Worm (Caenorhabditis elegans): ENCODE results near the gene ZC504.1.

The ZC504.1 gene

DNA sequence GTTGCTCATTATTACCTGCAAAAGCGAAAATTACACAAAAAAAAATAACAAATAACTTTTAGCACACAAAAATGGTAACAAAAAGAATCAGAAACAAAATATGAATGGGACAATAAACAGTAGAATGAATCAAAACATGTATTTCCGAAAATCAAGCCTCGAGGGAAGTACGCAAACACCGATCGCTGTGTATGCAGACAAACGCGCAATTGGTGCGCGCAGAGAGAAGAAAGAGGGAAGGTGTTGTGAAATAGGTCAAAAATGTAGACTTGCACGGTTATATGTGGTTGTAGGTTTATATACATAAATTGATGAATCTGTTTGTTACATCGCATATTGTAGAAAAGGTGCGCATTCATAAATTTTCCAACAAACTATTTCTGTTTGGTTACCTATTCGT, 12.8 kb downstream of the ZC504.1 start, which contains the start of gene cdk-11.2 (continued):
- TF ChIP-seq sdz-12 (GFP tag; optimal IDR thresholded peaks at IDR 0.05) = no peak
- TF ChIP-seq mxl-3 (GFP tag; optimal IDR thresholded peaks at IDR 0.05) = peak; percentile 54
- TF ChIP-seq vab-7 (GFP tag; IDR thresholded peaks at IDR 0.05) = no peak
- TF ChIP-seq Y48G9A.11 (GFP tag; IDR thresholded peaks at IDR 0.05) = no peak
- no peak for TF ChIP-seq spr-1 (tag; optimal IDR thresholded peaks at IDR 0.05)
- TF ChIP-seq egl-43 (GFP tag; IDR thresholded peaks at IDR 0.05) = no peak
- TF ChIP-seq daf-12 (tag; optimal IDR thresholded peaks at IDR 0.05) = no peak
- peak; percentile 62 for TF ChIP-seq dpl-1 (GFP tag; optimal IDR thresholded peaks at IDR 0.05)
- TF ChIP-seq F37D6.2 (tag; optimal IDR thresholded peaks at IDR 0.05) = no peak
- peak; percentile 46 for TF ChIP-seq ztf-7 (tag; optimal IDR thresholded peaks at IDR 0.05)
- TF ChIP-seq F44E2.7 (GFP tag; IDR thresholded peaks at IDR 0.05) = no peak
- no peak for TF ChIP-seq tra-1 (GFP tag; IDR thresholded peaks at IDR 0.05)
- no peak for TF ChIP-seq dmd-8 (GFP tag; IDR thresholded peaks at IDR 0.05)
- peak; percentile 79 for TF ChIP-seq nhr-6 (tag; optimal IDR thresholded peaks at IDR 0.05)
- TF ChIP-seq php-3 (GFP tag; IDR thresholded peaks at IDR 0.05) = no peak
- no peak for TF ChIP-seq aly-2 (tag; optimal IDR thresholded peaks at IDR 0.05)
- TF ChIP-seq lin-39 (tag; optimal IDR thresholded peaks at IDR 0.05) = no peak
- TF ChIP-seq lin-15B (tag; optimal IDR thresholded peaks at IDR 0.05) = no peak
- no peak for TF ChIP-seq nhr-111 (GFP tag; optimal IDR thresholded peaks at IDR 0.05)
- TF ChIP-seq lim-7 (GFP tag; IDR thresholded peaks at IDR 0.05) = no peak
- TF ChIP-seq nhr-25 (tag; optimal IDR thresholded peaks at IDR 0.05; ENCODE audit: borderline replicate concordance, insufficient read depth) = no peak
- TF ChIP-seq zip-2 (tag; optimal IDR thresholded peaks at IDR 0.05) = no peak
- TF ChIP-seq daf-16 (GFP tag; optimal IDR thresholded peaks at IDR 0.05) = no peak
- TF ChIP-seq daf-16 (tag; optimal IDR thresholded peaks at IDR 0.05) = peak; percentile 70
- TF ChIP-seq attf-4 (tag; optimal IDR thresholded peaks at IDR 0.05) = no peak
- TF ChIP-seq duxl-1 (tag; optimal IDR thresholded peaks at IDR 0.05; ENCODE audit: poor library complexity) = no peak
- no peak for TF ChIP-seq gei-8 (GFP tag; optimal IDR thresholded peaks at IDR 0.05)
- TF ChIP-seq nhr-11 (tag; optimal IDR thresholded peaks at IDR 0.05) = peak; percentile 37
- no peak for TF ChIP-seq ceh-82 (tag; optimal IDR thresholded peaks at IDR 0.05)
- TF ChIP-seq ZK337.2 (GFP tag; IDR thresholded peaks at IDR 0.05) = no peak
- TF ChIP-seq ceh-44 (GFP tag; IDR thresholded peaks at IDR 0.05) = no peak
- no peak for TF ChIP-seq madf-9 (GFP tag; conservative IDR thresholded peaks at IDR 0.05)
- TF ChIP-seq R02D3.7 (tag; optimal IDR thresholded peaks at IDR 0.05) = no peak
- TF ChIP-seq F10B5.3 (tag; optimal IDR thresholded peaks at IDR 0.05) = no peak
- no peak for TF ChIP-seq arid-1 (GFP tag; conservative IDR thresholded peaks at IDR 0.05)
- TF ChIP-seq hif-1 (tag; optimal IDR thresholded peaks at IDR 0.05) = no peak
- TF ChIP-seq lin-29 (GFP tag; IDR thresholded peaks at IDR 0.05) = no peak
- TF ChIP-seq lin-1 (GFP tag; IDR thresholded peaks at IDR 0.05) = no peak
- TF ChIP-seq Y5F2A.4 (GFP tag; optimal IDR thresholded peaks at IDR 0.05) = no peak
- TF ChIP-seq T20F7.1 (GFP tag; optimal IDR thresholded peaks at IDR 0.05) = no peak
- TF ChIP-seq lir-3 (tag; optimal IDR thresholded peaks at IDR 0.05) = no peak
- TF ChIP-seq unc-62 (GFP tag; optimal IDR thresholded peaks at IDR 0.05 in 1 of 2) = no peak
- TF ChIP-seq unc-62 (tag; optimal IDR thresholded peaks at IDR 0.05) = no peak
- TF ChIP-seq hlh-30 (tag; optimal IDR thresholded peaks at IDR 0.05; ENCODE audit: insufficient read depth) = peak; percentile 71
- TF ChIP-seq snpc-4 (tag; optimal IDR thresholded peaks at IDR 0.05) = no peak
- TF ChIP-seq snpc-1.2 (GFP tag; IDR thresholded peaks at IDR 0.05) = no peak
- peak; percentile 77 for TF ChIP-seq nhr-28 (tag; optimal IDR thresholded peaks at IDR 0.05)
- peak; percentile 60 for TF ChIP-seq rbr-2 (tag; optimal IDR thresholded peaks at IDR 0.05)
- 0 out of 2 replicates have a peak, but pooled peaks have one; percentile 13 for TF ChIP-seq nhr-42 (GFP tag; IDR thresholded peaks at IDR 0.05)
- peak; percentile 24 for TF ChIP-seq pqm-1 (tag; optimal IDR thresholded peaks at IDR 0.05)
- no peak for TF ChIP-seq cey-2 (tag; optimal IDR thresholded peaks at IDR 0.05; ENCODE audit: borderline replicate concordance, insufficient read depth)
- TF ChIP-seq zfp-3 (GFP tag; conservative IDR thresholded peaks at IDR 0.05) = no peak
